Worm (Caenorhabditis elegans) whole organism, late embryonic: Measurements from ENCODE around the gene hot-9.
"Not testable (repeated sequence)": the region's sequence is repeated elsewhere in the genome, so short reads cannot be mapped to it uniquely, and the experiment has no call there.

Experiments
- ama-1 ChIP-seq: fragments of 150-350 bp; optimal IDR thresholded peaks from 2 replicates; lab custom pipeline; 2014
- pha-4 ChIP-seq: fragments of 150-350 bp; optimal IDR thresholded peaks from 2 replicates; lab custom pipeline; 2018; ENCODE audit warnings: missing biosample characterization, missing genetic modification reagents, missing genetic modification characterization

DNA sequence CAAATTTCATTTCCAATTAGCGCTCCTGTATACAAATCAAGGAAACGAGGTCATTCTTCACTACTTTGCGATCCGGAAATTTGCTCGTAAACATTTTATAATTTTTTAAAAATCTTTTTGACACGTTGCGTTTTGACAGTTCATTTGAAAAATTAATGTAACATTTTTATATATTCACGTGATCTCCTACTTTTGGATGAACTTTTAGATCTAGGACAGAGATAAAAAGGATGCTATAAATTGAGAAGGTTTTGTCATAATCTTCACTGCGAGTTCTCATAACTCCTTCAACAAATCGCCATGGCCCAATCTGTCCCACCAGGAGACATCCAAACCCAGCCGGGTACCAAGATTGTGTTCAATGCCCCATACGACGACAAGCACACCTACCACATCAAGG lies 17.0 kb upstream of the hot-9 start, which contains the start of gene msp-57:
- TF ChIP-seq pha-4 (tag; lab: Kevin White, UChicago); ama-1: not testable (repeated sequence)
